Fruit fly (Drosophila melanogaster): ENCODE measurements around the gene HP4.

HP4 gene

dm6 chr3L:7988828-7989673 is 13.1 kb upstream of the HP4 start (continued):
- peak; percentile 56 for TF ChIP-seq nau (GFP tag; optimal IDR thresholded peaks at IDR 0.05)
- TF ChIP-seq CG4360 (GFP tag; IDR thresholded peaks at IDR 0.05), result peak; percentile 54
- TF ChIP-seq peb (GFP tag; IDR thresholded peaks at IDR 0.05), result peak; percentile 48; the same call in 1 of the 2 replicates
- TF ChIP-seq Hr3 (GFP tag; optimal IDR thresholded peaks at IDR 0.05), result peak; percentile 61
- TF ChIP-seq ttk (GFP tag; IDR thresholded peaks at IDR 0.05), result no peak
- peak; percentile 73 for TF ChIP-seq vvl (GFP tag; IDR thresholded peaks at IDR 0.05)
- TF ChIP-seq tna (GFP tag; IDR thresholded peaks at IDR 0.05; ENCODE audit: partially characterized antibody), result no peak
- TF ChIP-seq Eip74EF (GFP tag; optimal IDR thresholded peaks at IDR 0.05), result peak in 1 of 2 experiments; percentile 60
- TF ChIP-seq CG14441 (GFP tag; IDR thresholded peaks at IDR 0.05), result peak; percentile 42; the same call in 1 of the 2 replicates
- peak; percentile 65 for TF ChIP-seq Max (GFP tag; optimal IDR thresholded peaks at IDR 0.05)
- TF ChIP-seq Atf6 (GFP tag; IDR thresholded peaks at IDR 0.05), result peak; percentile 30; the same call in 1 of the 2 replicates
- TF ChIP-seq gem (tag; optimal IDR thresholded peaks at IDR 0.05), result peak; percentile 86
- TF ChIP-seq Adf1 (GFP tag; IDR thresholded peaks at IDR 0.05), result no peak
- TF ChIP-seq CG13894 (tag; optimal IDR thresholded peaks at IDR 0.05), result no peak
- TF ChIP-seq ap (GFP tag; IDR thresholded peaks at IDR 0.05), result 0 out of 2 replicates have a peak, but pooled peaks have one; percentile 16
- TF ChIP-seq CG17328 (GFP tag; IDR thresholded peaks at IDR 0.05), result peak; percentile 35
- TF ChIP-seq sens (GFP tag), result peak; percentile 97
- peak; percentile 49 for TF ChIP-seq seq (GFP tag; IDR thresholded peaks at IDR 0.05)
- no peak for TF ChIP-seq CG42726 (GFP tag; IDR thresholded peaks at IDR 0.05; ENCODE audit: partially characterized antibody)
- no peak for TF ChIP-seq Nf-YC (tag; optimal IDR thresholded peaks at IDR 0.05)
- peak; percentile 44 for TF ChIP-seq chn (GFP tag; optimal IDR thresholded peaks at IDR 0.05)
- peak; percentile 34 for TF ChIP-seq CG15269 (tag; optimal IDR thresholded peaks at IDR 0.05)
- TF ChIP-seq Atf3 (GFP tag; optimal IDR thresholded peaks at IDR 0.05), result peak; percentile 13
- TF ChIP-seq CG9797 (GFP tag; optimal IDR thresholded peaks at IDR 0.05), result peak; percentile 3
- no peak for TF ChIP-seq CG3163 (GFP tag; optimal IDR thresholded peaks at IDR 0.05)
- no peak for TF ChIP-seq Dref (GFP tag; IDR thresholded peaks at IDR 0.05)
- TF ChIP-seq CG7987 (GFP tag; optimal IDR thresholded peaks at IDR 0.05), result no peak
- no peak for TF ChIP-seq cad (GFP tag; optimal IDR thresholded peaks at IDR 0.05)
- TF ChIP-seq BtbVII (GFP tag; optimal IDR thresholded peaks at IDR 0.05), result peak; percentile 27
- TF ChIP-seq CG31224 (GFP tag; IDR thresholded peaks at IDR 0.05), result no peak
- TF ChIP-seq Rfx (GFP tag; IDR thresholded peaks at IDR 0.05), result peak; percentile 48; the same call in 1 of the 2 replicates
- peak; percentile 15 for TF ChIP-seq CG15011 (GFP tag; optimal IDR thresholded peaks at IDR 0.05)
- TF ChIP-seq mld (GFP tag; IDR thresholded peaks at IDR 0.05; ENCODE audit: partially characterized antibody), result no peak
- TF ChIP-seq CG1024 (GFP tag; IDR thresholded peaks at IDR 0.05), result peak; percentile 53
- TF ChIP-seq Usf (GFP tag; optimal IDR thresholded peaks at IDR 0.05), result peak; percentile 52
- TF ChIP-seq Dll (GFP tag; IDR thresholded peaks at IDR 0.05; ENCODE audit: partially characterized antibody), result no peak
- TF ChIP-seq CG3407 (GFP tag; optimal IDR thresholded peaks at IDR 0.05), result peak; percentile 42
- peak; percentile 55 for TF ChIP-seq lilli (GFP tag; optimal IDR thresholded peaks at IDR 0.05)
- peak; percentile 49 for TF ChIP-seq ind (GFP tag; optimal IDR thresholded peaks at IDR 0.05)
- peak; percentile 27 for TF ChIP-seq CG12236 (GFP tag; optimal IDR thresholded peaks at IDR 0.05)
- no peak for TF ChIP-seq HLH54F (GFP tag; optimal IDR thresholded peaks at IDR 0.05)
- TF ChIP-seq CG16863 (GFP tag; optimal IDR thresholded peaks at IDR 0.05), result peak; percentile 33
- no peak for TF ChIP-seq MTF-1 (GFP tag; optimal IDR thresholded peaks at IDR 0.05; ENCODE audit: borderline replicate concordance)
- TF ChIP-seq ewg (GFP tag; optimal IDR thresholded peaks at IDR 0.05), result peak; percentile 60
- peak; percentile 21 for TF ChIP-seq Antp (GFP tag; optimal IDR thresholded peaks at IDR 0.05)
- TF ChIP-seq fd96Cb (tag; optimal IDR thresholded peaks at IDR 0.05), result peak; percentile 83
- TF ChIP-seq CG9609 (GFP tag; optimal IDR thresholded peaks at IDR 0.05), result no peak
- no peak; the same call in 1 of the 2 replicates for TF ChIP-seq sisA (GFP tag; IDR thresholded peaks at IDR 0.05)
- TF ChIP-seq MESR4 (GFP tag; optimal IDR thresholded peaks at IDR 0.05), result no peak

Data from whole organism, embryonic.